Worm (Caenorhabditis elegans) whole organism, midembryonic: ENCODE results near the gene F19C6.3.

ENCODE experiments used
- flt-1 ChIP-seq: fragments of 200-800 bp; sonication (Bioruptor generic); IDR thresholded peaks from 2 replicates; pipeline ENCODE4 v1.3.6; 2022; ENCODE audit warnings: missing genetic modification characterization, missing compliant biosample characterization
- med-1 ChIP-seq: sonication (generic microtip); optimal IDR thresholded peaks from 2 replicates; lab custom pipeline; 2017; ENCODE audit warnings: missing genetic modification characterization, mild to moderate bottlenecking, missing compliant biosample characterization, antibody characterized with exemption, missing genetic modification reagents; ENCODE audit not compliant: insufficient read depth
- ref-1 ChIP-seq: fragments of 200-800 bp; sonication (Bioruptor generic); conservative IDR thresholded peaks from 2 replicates; pipeline ENCODE4 v1.3.6; 2022; ENCODE audit warnings: missing genetic modification reagents, missing genetic modification characterization, missing compliant biosample characterization
- tab-1 ChIP-seq: fragments of 200-800 bp; sonication (Bioruptor generic); IDR thresholded peaks from 2 replicates; pipeline ENCODE4 v1.3.6; 2022; ENCODE audit warnings: missing genetic modification characterization, missing compliant biosample characterization
- ztf-23 ChIP-seq: fragments of 200-800 bp; sonication (Bioruptor generic); IDR thresholded peaks from 2 replicates; pipeline ENCODE4 v1.3.6; 2022; ENCODE audit warnings: missing genetic modification reagents, missing genetic modification characterization, missing compliant biosample characterization
- ztf-29 ChIP-seq: fragments of 200-800 bp; sonication (Bioruptor generic); IDR thresholded peaks from 2 replicates; pipeline ENCODE4 v1.3.6; 2022; ENCODE audit warnings: missing genetic modification reagents, missing genetic modification characterization, missing compliant biosample characterization

DNA sequence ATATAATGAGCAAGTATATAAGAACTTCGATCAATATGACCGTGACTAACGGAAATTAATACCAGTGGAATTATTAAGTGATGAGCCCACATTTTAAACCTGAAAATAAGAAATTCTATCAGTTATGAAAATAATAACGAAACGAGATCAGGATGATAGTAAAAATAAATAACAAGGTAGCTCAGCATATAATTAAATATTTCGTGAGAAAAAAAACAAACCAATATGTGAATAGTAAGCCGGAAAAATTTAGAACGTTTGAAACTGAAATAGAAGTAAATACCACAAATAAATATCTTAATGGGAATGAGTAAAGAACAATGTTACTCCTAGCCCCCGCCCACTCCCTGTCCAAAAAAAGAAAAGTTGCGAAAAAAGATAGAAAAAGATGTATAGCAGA lies at the start of gene F19C6.3:
- TF ChIP-seq flt-1 (no peak), med-1 (GFP tag; lab: Kevin White, UChicago) (no peak), tab-1 (GFP tag; lab: Robert Waterston, UW) (no peak), ztf-23 (no peak), ref-1 (GFP tag; lab: Robert Waterston, UW) (no peak), ztf-29 (GFP tag; lab: Robert Waterston, UW) (no peak)
